Fruit fly (Drosophila melanogaster) whole organism, embryonic: ENCODE data around the gene His3.3A.

ENCODE experiments used
- ATbp ChIP-seq: fragments of 200-800 bp; sonication (Bioruptor generic); optimal IDR thresholded peaks from 2 replicates; lab custom pipeline; 2017; ENCODE audit warnings: missing biosample characterization, mild to moderate bottlenecking, missing genetic modification characterization, missing genetic modification reagents
- CG11093 ChIP-seq: fragments of 200-800 bp; sonication (Bioruptor generic); IDR thresholded peaks from 3 replicates; pipeline ENCODE4 v1.3.6; 2022; ENCODE audit warnings: missing biosample characterization, missing genetic modification characterization
- CG11247 ChIP-seq: fragments of 200-800 bp; sonication (Bioruptor generic); IDR thresholded peaks from 2 replicates; pipeline ENCODE4 v1.3.6; 2022; ENCODE audit warnings: missing biosample characterization, missing genetic modification characterization
- CG11398 ChIP-seq: fragments of 200-800 bp; sonication (Bioruptor generic); optimal IDR thresholded peaks from 2 replicates; lab custom pipeline; 2016; ENCODE audit warnings: missing biosample characterization, missing genetic modification characterization
- CG11504 ChIP-seq: fragments of 200-800 bp; sonication (Bioruptor generic); optimal IDR thresholded peaks from 3 replicates; lab custom pipeline; 2019; ENCODE audit warnings: missing biosample characterization, mild to moderate bottlenecking, missing genetic modification characterization, moderate library complexity
- CG12391 ChIP-seq: fragments of 200-800 bp; sonication (Bioruptor generic); optimal IDR thresholded peaks from 3 replicates; lab custom pipeline; 2018; ENCODE audit warnings: missing biosample characterization, mild to moderate bottlenecking, missing genetic modification characterization, moderate library complexity
- CG13624 ChIP-seq: fragments of 200-800 bp; sonication (Bioruptor generic); optimal IDR thresholded peaks from 2 replicates; lab custom pipeline; 2016; ENCODE audit warnings: missing biosample characterization, missing genetic modification characterization
- CG18262 ChIP-seq: fragments of 200-800 bp; optimal IDR thresholded peaks from 3 replicates; lab custom pipeline; 2019; ENCODE audit warnings: missing biosample characterization, mild to moderate bottlenecking, missing genetic modification characterization, moderate library complexity
- CG18599 ChIP-seq: fragments of 200-800 bp; sonication (Bioruptor generic); optimal IDR thresholded peaks from 3 replicates; lab custom pipeline; 2017; ENCODE audit warnings: missing biosample characterization, missing genetic modification characterization, mild to moderate bottlenecking, moderate library complexity, missing genetic modification reagents
- CG2120 ChIP-seq: fragments of 200-800 bp; sonication (Bioruptor generic); optimal IDR thresholded peaks from 3 replicates; lab custom pipeline; 2016; ENCODE audit warnings: missing biosample characterization, missing genetic modification characterization
- CG2202 ChIP-seq: fragments of 200-800 bp; sonication (Bioruptor generic); optimal IDR thresholded peaks from 2 replicates; lab custom pipeline; 2018; ENCODE audit warnings: missing biosample characterization, mild to moderate bottlenecking, missing genetic modification characterization
- CG2678 ChIP-seq: fragments of 200-800 bp; sonication (Bioruptor generic); optimal IDR thresholded peaks from 3 replicates; lab custom pipeline; 2019; ENCODE audit warnings: missing biosample characterization, mild to moderate bottlenecking, missing genetic modification characterization, moderate library complexity
- CG3281 ChIP-seq: fragments of 200-800 bp; sonication (Bioruptor generic); optimal IDR thresholded peaks from 3 replicates; lab custom pipeline; 2017; ENCODE audit warnings: missing biosample characterization, mild to moderate bottlenecking, missing genetic modification characterization
- CG7839 ChIP-seq: fragments of 200-800 bp; sonication (Bioruptor generic); optimal IDR thresholded peaks from 3 replicates; lab custom pipeline; 2018; ENCODE audit warnings: missing biosample characterization, mild to moderate bottlenecking, missing genetic modification characterization, moderate library complexity
- CG8388 ChIP-seq: fragments of 200-800 bp; sonication (Bioruptor generic); optimal IDR thresholded peaks from 2 replicates; lab custom pipeline; 2019; ENCODE audit warnings: missing biosample characterization, mild to moderate bottlenecking, missing genetic modification characterization, moderate library complexity
- CG9727 ChIP-seq: fragments of 200-800 bp; sonication (Bioruptor generic); optimal IDR thresholded peaks from 3 replicates; lab custom pipeline; 2017; ENCODE audit warnings: missing biosample characterization, mild to moderate bottlenecking, missing genetic modification characterization
- Dll ChIP-seq: fragments of 200-800 bp; sonication (Bioruptor generic); IDR thresholded peaks from 4 replicates; pipeline ENCODE4 v1.3.6; 2022; ENCODE audit warnings: missing biosample characterization, missing genetic modification characterization; ENCODE audit not compliant: partially characterized antibody
- Hmr ChIP-seq: fragments of 200-800 bp; sonication (Bioruptor generic); optimal IDR thresholded peaks from 3 replicates; lab custom pipeline; 2017; ENCODE audit warnings: mild to moderate bottlenecking, missing biosample characterization, missing genetic modification reagents, missing genetic modification characterization
- Max ChIP-seq: fragments of 200-800 bp; sonication (Bioruptor generic); optimal IDR thresholded peaks from 2 replicates; lab custom pipeline; 2016; ENCODE audit warnings: missing biosample characterization, mild to moderate bottlenecking, missing genetic modification characterization
- Med ChIP-seq: fragments of 200-800 bp; sonication (Bioruptor generic); peaks from one replicate; lab custom pipeline; 2016; ENCODE audit warnings: missing biosample characterization, missing genetic modification characterization, mild to moderate bottlenecking, inconsistent platforms, moderate library complexity
- Mrtf ChIP-seq: fragments of 200-800 bp; sonication (Bioruptor generic); IDR thresholded peaks from 3 replicates; pipeline ENCODE4 v1.3.6; 2022; ENCODE audit warnings: missing biosample characterization, missing genetic modification characterization
- Oli ChIP-seq: fragments of 200-800 bp; sonication (Bioruptor generic); optimal IDR thresholded peaks from 2 replicates; lab custom pipeline; 2018; ENCODE audit warnings: missing biosample characterization, mild to moderate bottlenecking, missing genetic modification characterization, moderate library complexity
- Sox102F ChIP-seq: fragments of 200-800 bp; sonication (Bioruptor generic); optimal IDR thresholded peaks from 2 replicates; lab custom pipeline; 2018; ENCODE audit warnings: missing biosample characterization, mild to moderate bottlenecking, missing genetic modification characterization, moderate library complexity
- Stat92E ChIP-seq, 3 experiments: fragments of >200 bp in 2 of 3; fragments of 200-800 bp in 1 of 3; sonication (Bioruptor generic) in 1 of 3; optimal IDR thresholded peaks; 2 replicates each; lab custom pipeline; 2017 to 2019; ENCODE audit warnings: missing biosample characterization in 3 of 3, missing genetic modification characterization in 3 of 3, mild to moderate bottlenecking in 1 of 3, moderate library complexity in 1 of 3
- cato ChIP-seq: fragments of 200-800 bp; sonication (Bioruptor generic); optimal IDR thresholded peaks from 2 replicates; lab custom pipeline; 2016; ENCODE audit warnings: missing biosample characterization, missing genetic modification characterization, borderline replicate concordance
- chn ChIP-seq: fragments of 200-800 bp; sonication (Bioruptor generic); optimal IDR thresholded peaks from 2 replicates; lab custom pipeline; 2016; ENCODE audit warnings: missing biosample characterization, missing genetic modification characterization
- crc ChIP-seq: fragments of 200-800 bp; sonication (Bioruptor generic); optimal IDR thresholded peaks from 2 replicates; lab custom pipeline; 2016; ENCODE audit warnings: missing biosample characterization, missing genetic modification characterization
- dan ChIP-seq: fragments of 200-800 bp; sonication (Bioruptor generic); IDR thresholded peaks from 2 replicates; pipeline ENCODE4 v1.3.6; 2022; ENCODE audit warnings: missing biosample characterization, missing genetic modification characterization
- dimm ChIP-seq: fragments of 200-800 bp; sonication (Bioruptor generic); IDR thresholded peaks from 2 replicates; pipeline ENCODE4 v1.3.6; 2022; ENCODE audit warnings: missing biosample characterization, missing genetic modification characterization
- dpn ChIP-seq, 2 experiments: fragments of 200-800 bp; sonication (Bioruptor generic); optimal IDR thresholded peaks; 3 replicates each; lab custom pipeline; 2016; ENCODE audit warnings: missing biosample characterization in 2 of 2, missing genetic modification characterization in 2 of 2
- exex ChIP-seq: fragments of 200-800 bp; sonication (Bioruptor generic); optimal IDR thresholded peaks from 4 replicates; lab custom pipeline; 2018; ENCODE audit warnings: missing biosample characterization, mild to moderate bottlenecking, missing genetic modification characterization, moderate library complexity
- gcm2 ChIP-seq: fragments of 200-800 bp; sonication (Bioruptor generic); optimal IDR thresholded peaks from 2 replicates; lab custom pipeline; 2016; ENCODE audit warnings: missing biosample characterization, missing genetic modification characterization
- gem ChIP-seq: fragments of 200-800 bp; sonication (Bioruptor generic); optimal IDR thresholded peaks from 2 replicates; lab custom pipeline; 2019; ENCODE audit warnings: missing biosample characterization, mild to moderate bottlenecking, missing genetic modification characterization, moderate library complexity
- lab ChIP-seq: fragments of 200-800 bp; sonication (Bioruptor generic); optimal IDR thresholded peaks from 3 replicates; lab custom pipeline; 2017; ENCODE audit warnings: missing biosample characterization, missing genetic modification characterization, mild to moderate bottlenecking, moderate library complexity, missing genetic modification reagents
- mam ChIP-seq: fragments of 200-800 bp; sonication (Bioruptor generic); optimal IDR thresholded peaks from 3 replicates; lab custom pipeline; 2016; ENCODE audit warnings: missing biosample characterization, missing genetic modification characterization
- pfk ChIP-seq: fragments of 200-800 bp; sonication (Bioruptor generic); optimal IDR thresholded peaks from 2 replicates; lab custom pipeline; 2018; ENCODE audit warnings: missing biosample characterization, mild to moderate bottlenecking, missing genetic modification characterization, moderate library complexity
- pros ChIP-seq: fragments of 200-800 bp; sonication (Bioruptor generic); optimal IDR thresholded peaks from 3 replicates; lab custom pipeline; 2019; ENCODE audit warnings: missing biosample characterization, mild to moderate bottlenecking, missing genetic modification characterization, moderate library complexity
- pzg ChIP-seq: fragments of 200-800 bp; sonication (Bioruptor generic); optimal IDR thresholded peaks from 3 replicates; lab custom pipeline; 2018; ENCODE audit warnings: missing biosample characterization, mild to moderate bottlenecking, missing genetic modification characterization, moderate library complexity
- ranshi ChIP-seq: fragments of 200-800 bp; sonication (Bioruptor generic); IDR thresholded peaks from 2 replicates; pipeline ENCODE4 v1.3.6; 2022; ENCODE audit warnings: missing biosample characterization, missing genetic modification characterization
- rib ChIP-seq: fragments of 200-800 bp; sonication (Bioruptor generic); IDR thresholded peaks from 2 replicates; pipeline ENCODE4 v1.3.6; 2022; ENCODE audit warnings: missing biosample characterization, missing genetic modification characterization
- row ChIP-seq: fragments of 200-800 bp; sonication (Bioruptor generic); IDR thresholded peaks from 3 replicates; pipeline ENCODE4 v1.3.6; 2022; ENCODE audit warnings: missing biosample characterization, missing genetic modification characterization
- sens ChIP-seq: fragments of 200-800 bp; sonication (Bioruptor generic); peaks from one replicate; lab custom pipeline; 2016; ENCODE audit warnings: missing biosample characterization, missing genetic modification characterization
- sisA ChIP-seq: fragments of 200-800 bp; sonication (Bioruptor generic); IDR thresholded peaks from 2 replicates; pipeline ENCODE4 v1.3.6; 2022; ENCODE audit warnings: missing biosample characterization, missing genetic modification characterization
- slbo ChIP-seq: fragments of 200-800 bp; sonication (Bioruptor generic); IDR thresholded peaks from 2 replicates; pipeline ENCODE4 v1.3.6; 2022; ENCODE audit warnings: missing biosample characterization, missing genetic modification characterization
- tx ChIP-seq: fragments of 200-800 bp; sonication (Bioruptor generic); optimal IDR thresholded peaks from 2 replicates; lab custom pipeline; 2016; ENCODE audit warnings: missing biosample characterization, missing genetic modification characterization
- vnd ChIP-seq: fragments of 200-800 bp; sonication (Bioruptor generic); IDR thresholded peaks from 3 replicates; pipeline ENCODE4 v1.3.6; 2022; ENCODE audit warnings: missing biosample characterization, missing genetic modification characterization; ENCODE audit not compliant: partially characterized antibody
- vvl ChIP-seq: fragments of 200-800 bp; sonication (Bioruptor generic); IDR thresholded peaks from 2 replicates; pipeline ENCODE4 v1.3.6; 2022; ENCODE audit warnings: missing biosample characterization, missing genetic modification characterization
- z ChIP-seq: fragments of 200-800 bp; sonication (Bioruptor generic); IDR thresholded peaks from 3 replicates; pipeline ENCODE4 v1.3.6; 2022; ENCODE audit warnings: missing biosample characterization, missing genetic modification characterization

The His3.3A gene

dm6 chr2L:5084586-5085257, 29.9 kb downstream of the His3.3A start (continued):
- TF ChIP-seq gcm2 (GFP tag; lab: Kevin White, UChicago) = no peak
- TF ChIP-seq pzg (GFP tag; lab: Kevin White, UChicago) = no peak
- TF ChIP-seq pros (GFP tag; lab: Kevin White, UChicago) = no peak
- peak; percentile 68 for TF ChIP-seq ATbp (GFP tag; lab: Kevin White, UChicago)
- no peak for TF ChIP-seq CG2202 (tag; lab: Kevin White, UChicago)
- TF ChIP-seq cato (GFP tag; lab: Kevin White, UChicago) = no peak
- TF ChIP-seq CG11093 (GFP tag; lab: Robert Waterston, UW) = no peak
- TF ChIP-seq z (GFP tag; lab: Robert Waterston, UW) = no peak
- TF ChIP-seq tx (GFP tag; lab: Kevin White, UChicago) = no peak
- TF ChIP-seq CG13624 (GFP tag; lab: Kevin White, UChicago) = no peak
- TF ChIP-seq Dll (GFP tag; lab: Robert Waterston, UW) = no peak
- no peak for TF ChIP-seq CG18262 (tag; lab: Kevin White, UChicago)
- TF ChIP-seq dimm (GFP tag; lab: Robert Waterston, UW) = no peak
- no peak for TF ChIP-seq CG3281 (GFP tag; lab: Kevin White, UChicago)
- no peak for TF ChIP-seq exex (tag; lab: Kevin White, UChicago)
- TF ChIP-seq ranshi (GFP tag; lab: Robert Waterston, UW) = no peak
- TF ChIP-seq dan = no peak
- no peak for TF ChIP-seq vnd (GFP tag; lab: Robert Waterston, UW)

dm6 chr2L:5085561-5085960, 30.7 kb downstream of the His3.3A start:
- TF ChIP-seq CG18599 = peak; percentile 40
- no peak for TF ChIP-seq crc (GFP tag; lab: Kevin White, UChicago)
- TF ChIP-seq CG2120 (GFP tag; lab: Kevin White, UChicago) = peak; percentile 31
- TF ChIP-seq chn (GFP tag; lab: Kevin White, UChicago) = no peak
- no peak for TF ChIP-seq CG9727 (GFP tag; lab: Kevin White, UChicago)
- TF ChIP-seq pfk (GFP tag; lab: Kevin White, UChicago) = no peak
- no peak for TF ChIP-seq mam
- TF ChIP-seq Mrtf (GFP tag; lab: Robert Waterston, UW) = no peak
- TF ChIP-seq slbo (GFP tag; lab: Robert Waterston, UW) = peak; percentile 46; the same call in 1 of the 2 replicates
- peak; percentile 39; the same call in 1 of the 3 replicates for TF ChIP-seq row (GFP tag; lab: Robert Waterston, UW)
- TF ChIP-seq vvl (GFP tag; lab: Robert Waterston, UW) = peak; percentile 22; the same call in 1 of the 2 replicates
- TF ChIP-seq CG2678 (tag; lab: Kevin White, UChicago) = peak; percentile 4
- peak; percentile 1 for TF ChIP-seq Oli (tag; lab: Kevin White, UChicago)
- peak; percentile 23; the same call in 1 of the 2 replicates for TF ChIP-seq sisA
- peak; percentile 37 for TF ChIP-seq Hmr (GFP tag; lab: Kevin White, UChicago)
- TF ChIP-seq Max (GFP tag; lab: Kevin White, UChicago) = no peak
- peak; percentile 58 for TF ChIP-seq gem (tag; lab: Kevin White, UChicago)
- no peak for TF ChIP-seq Stat92E (GFP tag; optimal IDR thresholded peaks at IDR 0.05; lab: Kevin White, UChicago)
- peak; percentile 37 for TF ChIP-seq lab (GFP tag; lab: Kevin White, UChicago)
- TF ChIP-seq CG7839 (tag; lab: Kevin White, UChicago) = peak; percentile 28
- TF ChIP-seq CG11504 (tag; lab: Kevin White, UChicago) = peak; percentile 23
- peak; percentile 9 for TF ChIP-seq Sox102F (GFP tag; lab: Kevin White, UChicago)
- peak; percentile 21 for TF ChIP-seq CG12391 (tag; lab: Kevin White, UChicago)
- TF ChIP-seq CG8388 (GFP tag; lab: Kevin White, UChicago) = peak; percentile 16
- peak; percentile 55 for TF ChIP-seq sens (GFP tag; lab: Kevin White, UChicago)
- TF ChIP-seq Med (GFP tag; lab: Kevin White, UChicago) = peak; percentile 23
- TF ChIP-seq CG11398 (GFP tag; lab: Kevin White, UChicago) = no peak
- TF ChIP-seq dpn (GFP tag; optimal IDR thresholded peaks at IDR 0.05; lab: Kevin White, UChicago) = peak in 1 of 2 experiments; percentile 5
- no peak for TF ChIP-seq rib
- TF ChIP-seq CG11247 (GFP tag; lab: Robert Waterston, UW) = 0 out of 2 replicates have a peak, but pooled peaks have one; percentile 18
